Fruit fly (Drosophila melanogaster): ENCODE data around the gene obst-E.

dm6 chr2L:5720407-5721228, 45.3 kb downstream of the obst-E start, which contains the start of the genes CG11149 and sip1:
- no peak for TF ChIP-seq CG8478 (optimal IDR thresholded peaks at IDR 0.05)
- TF ChIP-seq psq (optimal IDR thresholded peaks at IDR 0.05) = no peak
